Worm (Caenorhabditis elegans) whole organism, dauer: ENCODE results near the gene C14A11.6.

Experiments
- unc-62 ChIP-seq: sonication (generic microtip); optimal IDR thresholded peaks from 2 replicates; lab custom pipeline; 2017; ENCODE audit warnings: missing biosample characterization, missing genetic modification reagents, missing genetic modification characterization

C14A11.6 gene

ce11 chrX:2818899-2819298, 5.0 kb upstream of the C14A11.6 start:
- TF ChIP-seq unc-62 = no peak

DNA sequence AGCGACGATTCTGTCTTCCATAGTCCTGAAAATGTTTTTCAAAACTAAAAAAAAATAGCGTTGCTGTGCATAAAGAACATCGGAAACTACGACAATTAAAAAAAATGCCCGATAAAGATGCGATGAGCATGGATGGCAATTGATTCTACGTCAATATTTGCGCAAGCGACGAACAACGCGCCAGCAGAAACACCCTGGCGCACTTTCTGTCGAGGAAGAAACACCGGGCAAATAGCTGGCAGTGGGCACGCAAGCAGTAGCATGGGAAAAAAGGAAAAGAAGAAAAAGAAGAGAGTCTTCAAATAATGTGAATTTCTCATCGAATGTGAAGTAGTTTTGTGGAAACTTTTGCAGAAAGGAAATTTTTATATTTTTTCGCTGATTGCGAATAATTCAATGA, 4.3 kb downstream of the C14A11.6 start, which contains the start of gene C14A11.9:
Gene C14A11.9 (minus strand): TSS at position 27 of the 400 bp plus-strand sequence.
- no peak for TF ChIP-seq unc-62

DNA sequence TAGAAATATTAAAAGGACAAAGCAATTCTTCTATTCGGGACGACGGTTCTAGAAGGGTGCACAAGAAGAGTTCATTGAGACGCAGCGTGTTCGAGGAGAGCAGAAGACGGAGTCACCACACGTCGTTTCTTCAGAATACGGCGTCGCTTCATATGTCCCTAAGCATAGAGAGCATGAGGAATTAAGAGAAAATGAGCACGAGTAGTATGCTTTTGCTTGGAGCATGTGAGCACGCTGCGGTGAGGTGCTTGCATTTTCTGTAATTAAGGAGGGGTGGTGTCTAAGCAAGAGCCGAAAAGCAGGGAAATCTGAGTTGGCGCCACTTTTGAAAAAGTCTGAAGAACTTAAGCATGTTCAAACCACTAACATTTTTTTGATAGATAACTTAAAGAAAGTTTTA, 6.6 kb downstream of the C14A11.6 start, which contains the start of gene C14A11.5:
Gene C14A11.5 (minus strand): TSS at position 139 of the 400 bp plus-strand sequence.
- no peak for TF ChIP-seq unc-62

ce11 chrX:2802562-2803165, 11.3 kb downstream of the C14A11.6 start, which contains the start of gene C14A11.2:
C14A11.2 (plus strand) TSS chrX:2803112.
- no peak for TF ChIP-seq unc-62

DNA sequence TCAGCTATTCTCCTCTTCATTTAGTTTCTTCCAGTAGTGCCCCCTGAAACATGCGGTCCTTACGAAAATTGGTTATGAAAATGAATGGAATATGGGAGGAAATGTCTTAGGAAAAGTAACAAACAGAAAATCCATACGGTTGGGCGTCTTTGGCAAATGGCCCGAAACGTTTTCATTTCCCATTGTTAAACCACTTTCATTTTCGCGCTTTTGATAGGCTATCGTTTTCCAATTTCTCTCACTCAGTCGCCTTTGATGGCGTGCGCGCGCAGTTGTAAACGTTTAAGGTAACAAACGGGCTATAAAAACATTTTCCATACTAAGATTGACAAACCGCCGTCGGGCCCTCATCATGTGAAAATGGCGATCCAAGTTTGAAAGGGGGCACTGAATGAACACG, 18.9 kb downstream of the C14A11.6 start:
- TF ChIP-seq unc-62 = no peak

- TF ChIP-seq unc-62 = no peak
These were observed 19.6 kb downstream of the C14A11.6 start for ce11 chrX:2794324-2794723.

ce11 chrX:2793527-2793926, 20.4 kb downstream of the C14A11.6 start:
- TF ChIP-seq unc-62 = no peak

DNA sequence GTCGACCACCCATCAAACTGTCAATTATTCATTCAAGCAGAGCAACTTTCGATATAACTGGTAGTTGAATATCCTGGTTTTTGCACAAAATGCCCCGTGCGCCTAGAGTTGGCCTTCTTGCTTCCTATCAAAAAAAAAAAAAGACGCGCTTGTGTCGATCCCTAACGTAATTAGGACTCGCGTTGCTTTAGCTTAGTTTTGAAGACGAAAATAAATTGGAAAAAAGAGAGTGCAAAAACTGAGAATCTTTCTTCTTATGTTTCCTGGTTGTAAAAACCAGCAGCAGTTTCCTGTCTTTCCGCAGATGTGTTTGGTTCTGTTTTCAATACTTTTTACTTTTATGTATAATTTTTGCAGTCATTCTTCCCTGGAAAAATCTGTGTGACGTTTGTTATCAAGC, 36.0 kb downstream of the C14A11.6 start:
- no peak for TF ChIP-seq unc-62

ce11 chrX:2776955-2777354, 37.0 kb downstream of the C14A11.6 start:
- no peak for TF ChIP-seq unc-62

ce11 chrX:2771742-2772141, 42.2 kb downstream of the C14A11.6 start, which contains the start of gene cgef-1:
cgef-1 (plus strand) TSS chrX:2772042.
- TF ChIP-seq unc-62 = no peak

DNA sequence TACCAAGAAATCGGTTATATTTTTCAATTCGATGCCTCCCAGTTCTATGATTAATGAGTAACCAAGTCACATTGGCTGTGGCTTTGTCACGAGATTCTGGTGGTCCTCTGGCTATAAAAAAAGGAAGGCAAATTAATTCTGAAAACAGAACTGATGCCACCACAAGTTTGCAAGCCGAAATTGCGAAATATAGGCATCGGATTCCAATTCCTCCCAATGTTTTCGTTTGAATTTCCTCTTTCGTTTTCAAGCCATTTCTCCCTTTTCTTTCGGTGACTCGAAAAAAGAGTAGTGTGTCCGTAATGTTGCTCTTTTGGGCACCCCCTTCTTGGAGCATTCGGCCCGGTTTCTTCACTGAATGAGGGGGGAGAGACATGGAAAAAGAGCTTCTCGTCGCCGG, 44.3 kb downstream of the C14A11.6 start, which contains the start of gene F55F1.2:
Gene F55F1.2 (minus strand): TSS at position 376 of the 400 bp plus-strand sequence.
- no peak for TF ChIP-seq unc-62

ce11 chrX:2764278-2764677, 49.7 kb downstream of the C14A11.6 start:
- TF ChIP-seq unc-62 = no peak

ce11 chrX:2763476-2764268, 50.3 kb downstream of the C14A11.6 start, which contains the start of gene unc-2:
unc-2 (minus strand) TSS chrX:2763526.
- TF ChIP-seq unc-62 = no peak
